Worm (Caenorhabditis elegans): ENCODE measurements around the gene btb-2.

ce11 chrII:6411660-6412451 is 10.1 kb downstream of the btb-2 start:
- TF ChIP-seq flh-1 (GFP tag; optimal IDR thresholded peaks at IDR 0.05): no peak
- TF ChIP-seq nhr-76 (tag; optimal IDR thresholded peaks at IDR 0.05): no peak
- no peak for TF ChIP-seq snpc-4 (tag; optimal IDR thresholded peaks at IDR 0.05)
- TF ChIP-seq ztf-11 (tag; optimal IDR thresholded peaks at IDR 0.05): no peak
- no peak for TF ChIP-seq lin-13 (tag; optimal IDR thresholded peaks at IDR 0.05)
